3 fruit fly cellular contexts compared by ENCODE assay signal in the genomic region with DNA sequence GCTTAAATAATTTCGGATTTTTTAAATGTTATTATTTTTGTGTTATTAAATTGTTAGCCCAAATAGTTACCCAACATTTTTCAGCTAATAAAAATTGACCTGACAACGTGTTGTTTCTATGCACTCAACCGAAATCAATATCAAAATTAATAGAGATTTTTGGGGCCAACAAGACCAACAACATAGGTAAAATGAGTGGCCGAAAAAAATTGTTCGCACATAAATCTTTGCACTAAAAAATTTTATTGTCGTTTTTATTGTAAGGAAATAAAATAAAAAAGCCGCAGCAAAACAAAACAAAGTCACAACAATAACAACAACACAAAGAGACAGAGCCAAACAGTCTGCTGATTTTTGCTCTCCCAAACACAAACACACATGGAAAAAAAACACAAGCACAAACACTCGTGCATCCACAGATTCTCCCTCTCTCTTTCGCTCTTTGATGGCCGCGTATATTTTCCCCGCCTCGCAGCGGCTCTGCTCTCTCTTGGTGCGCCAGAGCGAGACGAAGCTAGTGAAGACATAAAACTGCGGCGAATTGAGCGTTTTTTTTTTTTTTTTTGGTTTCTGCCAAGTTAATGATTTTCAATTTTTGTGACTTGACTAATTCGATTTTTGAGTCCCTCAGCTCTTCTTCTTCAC.
TF ChIP-seq lines count a peak whose summit lies in the region.

No protein-coding gene starts in this region.

TF ChIP-seq in whole organism, embryonic, 481 proteins besides CTCF, POLR2A, EP300 and RAD21 (continued from another document and continues in another):
- TF ChIP-seq HLH3B (GFP tag; IDR thresholded peaks at IDR 0.05; lab: Robert Waterston, UW), result no peak
- peak; percentile 25; the same call in 1 of the 2 replicates for TF ChIP-seq crol (GFP tag; IDR thresholded peaks at IDR 0.05; lab: Robert Waterston, UW)
- TF ChIP-seq row (GFP tag; IDR thresholded peaks at IDR 0.05; lab: Robert Waterston, UW), result peak; percentile 35; the same call in 1 of the 3 replicates
- TF ChIP-seq pros (GFP tag; optimal IDR thresholded peaks at IDR 0.05; lab: Kevin White, UChicago), result peak; percentile 28
- TF ChIP-seq CG8478 (optimal IDR thresholded peaks at IDR 0.05; lab: Kevin White, UChicago), result peak; percentile 74
- no peak for TF ChIP-seq BtbVII (GFP tag; optimal IDR thresholded peaks at IDR 0.05; lab: Kevin White, UChicago)
- no peak for TF ChIP-seq Hsf (GFP tag; optimal IDR thresholded peaks at IDR 0.05; lab: Kevin White, UChicago)
- TF ChIP-seq CG8290 (GFP tag; optimal IDR thresholded peaks at IDR 0.05; lab: Kevin White, UChicago), result no peak
- peak in 1 of 2 experiments; percentile 4 for TF ChIP-seq CG8290 (tag; optimal IDR thresholded peaks at IDR 0.05; lab: Kevin White, UChicago)
- TF ChIP-seq rib (GFP tag; IDR thresholded peaks at IDR 0.05; lab: Robert Waterston, UW), result peak; percentile 55; the same call in 1 of the 2 replicates
- TF ChIP-seq pb (GFP tag; optimal IDR thresholded peaks at IDR 0.05; lab: Kevin White, UChicago), result no peak
- no peak for TF ChIP-seq cato (GFP tag; optimal IDR thresholded peaks at IDR 0.05; lab: Kevin White, UChicago; ENCODE audit: borderline replicate concordance)
- TF ChIP-seq Pdp1 (GFP tag; optimal IDR thresholded peaks at IDR 0.05; lab: Kevin White, UChicago), result peak in 1 of 2 experiments; percentile 51
- 0 out of 2 replicates have a peak, but pooled peaks have one; percentile 32 for TF ChIP-seq Xrp1 (GFP tag; IDR thresholded peaks at IDR 0.05; lab: Robert Waterston, UW)
- no peak for TF ChIP-seq CG15479 (GFP tag; optimal IDR thresholded peaks at IDR 0.05; lab: Kevin White, UChicago)
- TF ChIP-seq twi (tag; optimal IDR thresholded peaks at IDR 0.05; lab: Kevin White, UChicago), result peak; percentile 42
- TF ChIP-seq Trl (optimal IDR thresholded peaks at IDR 0.05; lab: Kevin White, UChicago), result peak; percentile 61 to 82
- TF ChIP-seq Trl (GFP tag; optimal IDR thresholded peaks at IDR 0.05; lab: Kevin White, UChicago), result no peak
- no peak for TF ChIP-seq amos (GFP tag; IDR thresholded peaks at IDR 0.05; lab: Robert Waterston, UW; ENCODE audit: partially characterized antibody)
- no peak for TF ChIP-seq Ptx1 (GFP tag; IDR thresholded peaks at IDR 0.05; lab: Robert Waterston, UW)
- no peak for TF ChIP-seq Spps (tag; optimal IDR thresholded peaks at IDR 0.05; lab: Kevin White, UChicago)
- peak; percentile 14; the same call in 1 of the 4 replicates for TF ChIP-seq Dll (GFP tag; IDR thresholded peaks at IDR 0.05; lab: Robert Waterston, UW; ENCODE audit: partially characterized antibody)
- peak; percentile 48 for TF ChIP-seq Deaf1 (tag; optimal IDR thresholded peaks at IDR 0.05; lab: Kevin White, UChicago)
- no peak; the same call in 1 of the 2 replicates for TF ChIP-seq MBD-R2 (GFP tag; IDR thresholded peaks at IDR 0.05; lab: Robert Waterston, UW)
- TF ChIP-seq Med (GFP tag; lab: Kevin White, UChicago), result no peak
- peak; percentile 75 for TF ChIP-seq ash1 (GFP tag; optimal IDR thresholded peaks at IDR 0.05; lab: Kevin White, UChicago)
- peak; percentile 22 for TF ChIP-seq stwl (tag; optimal IDR thresholded peaks at IDR 0.05; lab: Kevin White, UChicago)
- peak; percentile 60; the same call in 1 of the 2 replicates for TF ChIP-seq ato (GFP tag; IDR thresholded peaks at IDR 0.05; lab: Robert Waterston, UW; ENCODE audit: partially characterized antibody)
- 0 out of 3 replicates have a peak, but pooled peaks have one; percentile 14 for TF ChIP-seq Aef1 (GFP tag; IDR thresholded peaks at IDR 0.05; lab: Robert Waterston, UW)
- no peak for TF ChIP-seq knrl (GFP tag; IDR thresholded peaks at IDR 0.05; lab: Robert Waterston, UW; ENCODE audit: partially characterized antibody)
- no peak for TF ChIP-seq CG1233 (GFP tag; optimal IDR thresholded peaks at IDR 0.05; lab: Kevin White, UChicago)
- no peak for TF ChIP-seq CG7372 (GFP tag; IDR thresholded peaks at IDR 0.05; lab: Robert Waterston, UW)
- no peak for TF ChIP-seq kay (GFP tag; optimal IDR thresholded peaks at IDR 0.05; lab: Kevin White, UChicago)
- TF ChIP-seq CG32772 (GFP tag; IDR thresholded peaks at IDR 0.05; lab: Robert Waterston, UW), result peak; percentile 90
- peak; percentile 47 for TF ChIP-seq oc (tag; optimal IDR thresholded peaks at IDR 0.05; lab: Kevin White, UChicago)
- peak; percentile 21 for TF ChIP-seq CG3163 (GFP tag; optimal IDR thresholded peaks at IDR 0.05; lab: Kevin White, UChicago)
- peak; percentile 17 for TF ChIP-seq ATbp (GFP tag; optimal IDR thresholded peaks at IDR 0.05; lab: Kevin White, UChicago)
- TF ChIP-seq CG12391 (tag; optimal IDR thresholded peaks at IDR 0.05; lab: Kevin White, UChicago), result no peak
- no peak for TF ChIP-seq CG31224 (GFP tag; IDR thresholded peaks at IDR 0.05; lab: Robert Waterston, UW)

TF ChIP-seq in whole organism, prepupa, 60 proteins besides CTCF, POLR2A, EP300 and RAD21 (continued from another document):
- TF ChIP-seq Sox102F (GFP tag; optimal IDR thresholded peaks at IDR 0.05; lab: Kevin White, UChicago), result no peak
- TF ChIP-seq Sox14 (GFP tag; optimal IDR thresholded peaks at IDR 0.05; lab: Kevin White, UChicago), result peak; percentile 67
- peak; percentile 26 for TF ChIP-seq vri (GFP tag; optimal IDR thresholded peaks at IDR 0.05; lab: Kevin White, UChicago)
- TF ChIP-seq fkh (GFP tag; optimal IDR thresholded peaks at IDR 0.05; lab: Kevin White, UChicago), result peak; percentile 60
- peak; percentile 10 for TF ChIP-seq CG6854 (GFP tag; optimal IDR thresholded peaks at IDR 0.05; lab: Kevin White, UChicago)
- TF ChIP-seq eg (GFP tag; IDR thresholded peaks at IDR 0.05; lab: Robert Waterston, UW), result peak; percentile 54; the same call in 2 of the 3 replicates
- peak; percentile 29 for TF ChIP-seq CG16779 (tag; optimal IDR thresholded peaks at IDR 0.05; lab: Kevin White, UChicago)
- peak; percentile 72 for TF ChIP-seq dsx (GFP tag; optimal IDR thresholded peaks at IDR 0.05; lab: Kevin White, UChicago; ENCODE audit: poor library complexity, severe bottlenecking)
- TF ChIP-seq CG15336 (GFP tag; IDR thresholded peaks at IDR 0.05; lab: Robert Waterston, UW), result peak; percentile 26; the same call in 1 of the 2 replicates
- peak; percentile 3 for TF ChIP-seq CG1621 (tag; optimal IDR thresholded peaks at IDR 0.05; lab: Kevin White, UChicago)
- peak in 1 of 2 experiments; percentile 52 for TF ChIP-seq ss (GFP tag; optimal IDR thresholded peaks at IDR 0.05; lab: Kevin White, UChicago)

TF ChIP-seq in whole organism, wandering third instar larva, 38 proteins besides CTCF, POLR2A, EP300 and RAD21 (continued from another document):
- TF ChIP-seq dsf (GFP tag; optimal IDR thresholded peaks at IDR 0.05; lab: Kevin White, UChicago; ENCODE audit: borderline replicate concordance) (no peak), Vsx2 (GFP tag; optimal IDR thresholded peaks at IDR 0.05; lab: Kevin White, UChicago; ENCODE audit: partially characterized antibody) (peak; percentile 48), pan (optimal IDR thresholded peaks at IDR 0.05; lab: Kevin White, UChicago) (no peak), tai (GFP tag; optimal IDR thresholded peaks at IDR 0.05; lab: Kevin White, UChicago) (no peak), fru (GFP tag; optimal IDR thresholded peaks at IDR 0.05; lab: Kevin White, UChicago) (no peak), Dfd (GFP tag; optimal IDR thresholded peaks at IDR 0.05; lab: Kevin White, UChicago) (no peak), brk (GFP tag; optimal IDR thresholded peaks at IDR 0.05; lab: Kevin White, UChicago) (peak; percentile 32), Sp1 (GFP tag; optimal IDR thresholded peaks at IDR 0.05; lab: Kevin White, UChicago) (no peak)
